Fruit fly (Drosophila melanogaster): ENCODE measurements around the gene CG11920.

Gene CG11920

DNA sequence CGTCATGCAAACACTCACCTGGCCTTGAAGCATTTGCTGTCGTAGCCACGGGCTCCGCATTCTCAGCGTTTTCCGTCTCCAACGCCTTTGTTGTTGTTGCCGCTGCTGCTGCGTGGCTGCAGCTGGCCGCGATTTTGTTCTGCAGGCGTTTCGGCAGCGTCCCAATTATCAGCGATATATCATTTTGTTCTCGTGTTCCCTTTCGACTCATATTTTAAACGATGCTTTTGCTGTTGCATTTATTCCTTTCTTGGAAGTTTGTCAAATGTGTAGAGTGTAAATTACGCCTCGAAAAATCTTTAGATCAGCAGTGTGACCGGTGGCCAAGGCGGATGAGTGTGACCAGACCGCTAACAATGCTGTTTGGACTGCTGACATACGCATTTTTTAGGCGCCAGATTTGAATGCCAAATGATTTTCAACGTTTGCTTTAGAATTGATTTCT, 41.5 kb upstream of the CG11920 start, which contains the start of gene Smg6:
Gene Smg6, minus strand, starts transcription at position 324 of the 445 bp plus-strand sequence.
- TF ChIP-seq Ets21C (GFP tag; optimal IDR thresholded peaks at IDR 0.05) (no peak), Eip78C (GFP tag) (no peak), Ets96B (tag; optimal IDR thresholded peaks at IDR 0.05) (no peak), CG4318 (GFP tag; optimal IDR thresholded peaks at IDR 0.05) (no peak), CG6163 (GFP tag; IDR thresholded peaks at IDR 0.05) (no peak), cyc (GFP tag; optimal IDR thresholded peaks at IDR 0.05) (no peak), spab (GFP tag; optimal IDR thresholded peaks at IDR 0.05) (no peak), CG10669 (GFP tag; optimal IDR thresholded peaks at IDR 0.05) (no peak), lz (GFP tag; optimal IDR thresholded peaks at IDR 0.05) (no peak), CG3032 (tag; optimal IDR thresholded peaks at IDR 0.05) (no peak), CG15336 (GFP tag; IDR thresholded peaks at IDR 0.05) (no peak), pdm3 (GFP tag; optimal IDR thresholded peaks at IDR 0.05) (no peak)

DNA sequence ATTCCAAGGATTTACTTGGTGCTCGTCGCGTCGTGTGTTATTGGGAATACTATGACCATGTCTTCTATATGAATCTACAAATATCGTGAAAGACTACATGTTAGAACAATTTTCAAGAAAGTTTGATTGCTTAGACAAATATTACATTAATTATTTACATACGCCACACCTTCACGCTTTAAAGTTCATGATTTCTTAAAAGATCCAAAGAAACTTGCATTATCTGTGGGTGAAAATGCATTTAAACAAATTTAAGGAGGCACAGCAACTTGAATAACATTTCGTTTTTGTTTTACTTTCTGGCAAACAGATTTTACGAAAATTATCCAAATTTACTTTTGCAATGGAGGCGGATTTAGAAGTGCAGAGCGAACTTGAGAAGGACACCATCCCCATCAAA, 38.0 kb upstream of the CG11920 start, which contains the start of gene CG31115:
Gene CG31115, plus strand, starts transcription at position 301 of the 400 bp plus-strand sequence.
- TF ChIP-seq CG11294 (GFP tag; IDR thresholded peaks at IDR 0.05) (no peak), salr (GFP tag; optimal IDR thresholded peaks at IDR 0.05) (no peak), CG8119 (GFP tag; IDR thresholded peaks at IDR 0.05) (no peak), achi (GFP tag; optimal IDR thresholded peaks at IDR 0.05) (no peak), Ets21C (GFP tag; optimal IDR thresholded peaks at IDR 0.05) (no peak), CG8319 (GFP tag; optimal IDR thresholded peaks at IDR 0.05) (no peak), cyc (GFP tag; optimal IDR thresholded peaks at IDR 0.05) (no peak), spab (GFP tag; optimal IDR thresholded peaks at IDR 0.05) (no peak), ss (GFP tag; optimal IDR thresholded peaks at IDR 0.05) (no peak), CG9139 (GFP tag; optimal IDR thresholded peaks at IDR 0.05) (no peak), CG31627 (GFP tag; optimal IDR thresholded peaks at IDR 0.05) (no peak), esn (GFP tag; optimal IDR thresholded peaks at IDR 0.05) (no peak), CG6792 (GFP tag; optimal IDR thresholded peaks at IDR 0.05) (no peak), CG3919 (GFP tag; optimal IDR thresholded peaks at IDR 0.05) (no peak), Ets96B (tag; optimal IDR thresholded peaks at IDR 0.05) (no peak), CG10669 (GFP tag; optimal IDR thresholded peaks at IDR 0.05) (no peak), Blimp-1 (GFP tag; optimal IDR thresholded peaks at IDR 0.05) (no peak)

DNA sequence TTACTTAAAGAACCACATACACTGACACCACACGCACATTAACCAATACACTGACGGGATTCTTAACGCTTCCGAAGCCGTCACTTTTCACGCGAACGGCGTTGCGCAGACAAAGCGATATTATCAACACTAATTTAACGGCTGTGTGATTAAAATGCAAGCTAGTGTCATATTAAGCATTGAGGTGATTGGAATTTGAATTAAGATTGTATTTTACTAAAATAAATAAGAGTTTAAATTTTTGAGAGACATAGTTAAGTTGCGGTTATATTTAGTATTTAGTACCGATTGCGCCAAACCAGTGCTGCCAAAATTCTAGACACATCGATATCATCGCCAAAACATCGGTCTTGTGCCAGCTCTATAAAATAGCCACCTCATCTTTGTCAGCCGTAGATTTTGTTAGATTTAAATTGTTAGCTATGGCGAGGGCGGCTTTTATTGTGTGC, 35.6 kb upstream of the CG11920 start, which contains the start of the genes Ythdf and bai:
Gene Ythdf, minus strand, starts transcription at position 222 of the 449 bp plus-strand sequence.
Gene bai, plus strand, starts transcription at position 347 of the 449 bp plus-strand sequence.
- TF ChIP-seq esn (GFP tag; optimal IDR thresholded peaks at IDR 0.05) (peak; percentile 58), Sox14 (GFP tag; optimal IDR thresholded peaks at IDR 0.05) (peak; percentile 74), Eip78C (GFP tag) (no peak), Eip93F (GFP tag; optimal IDR thresholded peaks at IDR 0.05) (peak; percentile 35), Sox15 (GFP tag; optimal IDR thresholded peaks at IDR 0.05) (no peak), lz (GFP tag; optimal IDR thresholded peaks at IDR 0.05) (peak; percentile 44), Met (GFP tag; optimal IDR thresholded peaks at IDR 0.05) (no peak), CG31627 (GFP tag; optimal IDR thresholded peaks at IDR 0.05) (peak; percentile 42), Lpt (GFP tag; optimal IDR thresholded peaks at IDR 0.05) (no peak)

DNA sequence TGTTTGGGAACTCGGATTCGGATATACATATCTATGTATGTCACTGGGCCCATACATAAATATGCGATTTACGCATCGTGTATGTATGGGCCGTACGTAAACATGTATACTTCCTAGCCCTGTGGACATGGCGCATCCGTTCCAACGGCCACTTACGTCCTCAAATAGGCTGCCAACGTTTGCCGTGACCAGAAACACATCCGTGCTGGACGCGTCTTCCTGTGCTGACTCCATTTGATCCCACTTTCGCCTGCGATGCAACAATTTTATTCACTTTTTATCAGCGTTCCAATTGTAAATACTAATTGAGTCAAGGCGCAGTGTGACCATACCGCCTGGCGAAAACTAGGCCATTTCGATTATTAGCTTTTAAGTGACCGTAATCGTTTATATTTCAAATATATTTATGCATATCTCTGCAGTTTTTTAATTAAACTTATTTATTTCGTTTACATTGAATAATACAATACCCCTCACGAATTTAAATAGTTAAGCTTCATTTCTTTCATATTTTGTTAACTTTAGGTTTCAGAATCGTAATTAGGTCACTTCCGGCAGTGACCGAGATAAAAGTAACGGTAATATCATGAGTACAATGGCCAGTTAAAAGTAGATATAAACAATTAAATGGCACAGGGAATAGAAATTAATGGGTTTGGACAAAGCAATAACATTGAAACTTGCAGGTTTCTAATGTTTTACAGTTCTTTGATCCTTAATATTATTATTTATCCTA, 29.7 kb upstream of the CG11920 start, which contains the start of gene 5PtaseI:
Gene 5PtaseI, minus strand, starts transcription at position 336 of the 736 bp plus-strand sequence.
- TF ChIP-seq CG6808 (GFP tag; optimal IDR thresholded peaks at IDR 0.05) (no peak), Lpt (GFP tag; optimal IDR thresholded peaks at IDR 0.05) (no peak), CG32006 (GFP tag; optimal IDR thresholded peaks at IDR 0.05) (no peak), CG3032 (tag; optimal IDR thresholded peaks at IDR 0.05) (no peak), CG8119 (GFP tag; IDR thresholded peaks at IDR 0.05) (no peak), Ets96B (tag; optimal IDR thresholded peaks at IDR 0.05) (no peak), CG1621 (tag; optimal IDR thresholded peaks at IDR 0.05) (no peak), Hr39 (GFP tag; optimal IDR thresholded peaks at IDR 0.05) (no peak), Eip78C (GFP tag) (peak; percentile 50), esn (GFP tag; optimal IDR thresholded peaks at IDR 0.05) (no peak), CG34406 (GFP tag; optimal IDR thresholded peaks at IDR 0.05) (no peak), Sox102F (GFP tag; optimal IDR thresholded peaks at IDR 0.05) (no peak), ss (GFP tag; optimal IDR thresholded peaks at IDR 0.05) (no peak), Eip75B (GFP tag; optimal IDR thresholded peaks at IDR 0.05) (peak; percentile 74), CG6276 (GFP tag; optimal IDR thresholded peaks at IDR 0.05) (no peak)

Measured in whole organism, prepupa.